Fruit fly (Drosophila melanogaster) whole organism, embryonic: ENCODE results near the gene msn.

ENCODE experiments used
- Adf1 ChIP-seq: fragments of 200-800 bp; sonication (Bioruptor generic); IDR thresholded peaks from 2 replicates; pipeline ENCODE4 v1.3.6; 2022; ENCODE audit warnings: missing biosample characterization, missing genetic modification characterization
- B-H1 ChIP-seq: fragments of 200-800 bp; sonication (Bioruptor generic); IDR thresholded peaks from 3 replicates; pipeline ENCODE4 v1.3.6; 2022; ENCODE audit warnings: missing biosample characterization, missing genetic modification characterization
- BEAF-32 ChIP-seq: fragments of 200-800 bp; sonication (Bioruptor generic); optimal IDR thresholded peaks from 3 replicates; lab custom pipeline; 2017; ENCODE audit warnings: missing biosample characterization, missing genetic modification characterization, mild to moderate bottlenecking, moderate library complexity, missing genetic modification reagents
- C15 ChIP-seq: fragments of 200-800 bp; sonication (Bioruptor generic); IDR thresholded peaks from 3 replicates; pipeline ENCODE4 v1.3.6; 2022; ENCODE audit warnings: missing biosample characterization, missing genetic modification characterization
- CG10147 ChIP-seq: fragments of 200-800 bp; sonication (Bioruptor generic); optimal IDR thresholded peaks from 2 replicates; lab custom pipeline; 2019; ENCODE audit warnings: missing biosample characterization, mild to moderate bottlenecking, missing genetic modification characterization, moderate library complexity
- CG10321 ChIP-seq: fragments of 200-800 bp; sonication (Bioruptor generic); IDR thresholded peaks from 2 replicates; pipeline ENCODE4 v1.3.6; 2022; ENCODE audit warnings: missing biosample characterization, missing genetic modification characterization
- CG12236 ChIP-seq: fragments of 200-800 bp; sonication (Bioruptor generic); optimal IDR thresholded peaks from 2 replicates; lab custom pipeline; 2016; ENCODE audit warnings: missing biosample characterization, missing genetic modification characterization
- CG12769 ChIP-seq: fragments of 200-800 bp; sonication (Bioruptor generic); optimal IDR thresholded peaks from 2 replicates; lab custom pipeline; 2019; ENCODE audit warnings: missing biosample characterization, mild to moderate bottlenecking, missing genetic modification characterization, moderate library complexity
- CG13287 ChIP-seq: fragments of 200-800 bp; sonication (Bioruptor generic); IDR thresholded peaks from 2 replicates; pipeline ENCODE4 v1.3.6; 2022; ENCODE audit warnings: missing biosample characterization, missing genetic modification characterization; ENCODE audit not compliant: partially characterized antibody
- CG13775 ChIP-seq: fragments of 200-800 bp; sonication (Bioruptor generic); optimal IDR thresholded peaks from 3 replicates; lab custom pipeline; 2017; ENCODE audit warnings: missing biosample characterization, mild to moderate bottlenecking, missing genetic modification characterization
- CG15011 ChIP-seq: fragments of 200-800 bp; sonication (Bioruptor generic); optimal IDR thresholded peaks from 3 replicates; lab custom pipeline; 2018; ENCODE audit warnings: missing biosample characterization, mild to moderate bottlenecking, missing genetic modification characterization
- CG15514 ChIP-seq: fragments of 200-800 bp; sonication (Bioruptor generic); optimal IDR thresholded peaks from 3 replicates; lab custom pipeline; 2017; ENCODE audit warnings: missing biosample characterization, missing genetic modification characterization, mild to moderate bottlenecking, moderate library complexity, missing genetic modification reagents
- CG16815 ChIP-seq: fragments of 200-800 bp; sonication (Bioruptor generic); optimal IDR thresholded peaks from 3 replicates; lab custom pipeline; 2017; ENCODE audit warnings: missing biosample characterization, mild to moderate bottlenecking, missing genetic modification characterization
- CG18262 ChIP-seq: fragments of 200-800 bp; optimal IDR thresholded peaks from 3 replicates; lab custom pipeline; 2019; ENCODE audit warnings: missing biosample characterization, mild to moderate bottlenecking, missing genetic modification characterization, moderate library complexity
- CG32772 ChIP-seq: fragments of 200-800 bp; sonication (Bioruptor generic); IDR thresholded peaks from 2 replicates; pipeline ENCODE4 v1.3.6; 2022; ENCODE audit warnings: missing biosample characterization, missing genetic modification characterization
- CG3847 ChIP-seq: fragments of 200-800 bp; sonication (Bioruptor generic); IDR thresholded peaks from 2 replicates; pipeline ENCODE4 v1.3.6; 2022; ENCODE audit warnings: missing biosample characterization, missing genetic modification characterization
- CG4328 ChIP-seq: fragments of 200-800 bp; sonication (Bioruptor generic); optimal IDR thresholded peaks from 3 replicates; lab custom pipeline; 2017; ENCODE audit warnings: missing biosample characterization, missing genetic modification reagents, missing genetic modification characterization
- CG4854 ChIP-seq: fragments of 200-800 bp; sonication (Bioruptor generic); optimal IDR thresholded peaks from 2 replicates; lab custom pipeline; 2016; ENCODE audit warnings: missing biosample characterization, missing genetic modification characterization, inconsistent platforms
- CG6813 ChIP-seq: fragments of 200-800 bp; sonication (Bioruptor generic); optimal IDR thresholded peaks from 2 replicates; lab custom pipeline; 2017; ENCODE audit warnings: missing biosample characterization, missing genetic modification characterization, mild to moderate bottlenecking, moderate library complexity, missing genetic modification reagents
- CG7556 ChIP-seq: fragments of 200-800 bp; sonication (Bioruptor generic); optimal IDR thresholded peaks from 2 replicates; lab custom pipeline; 2017; ENCODE audit warnings: missing biosample characterization, mild to moderate bottlenecking, missing genetic modification characterization
- CG7987 ChIP-seq: fragments of 200-800 bp; sonication (Bioruptor generic); optimal IDR thresholded peaks from 2 replicates; lab custom pipeline; 2018; ENCODE audit warnings: missing biosample characterization, mild to moderate bottlenecking, missing genetic modification characterization, moderate library complexity
- CG8478 ChIP-seq: fragments of >200 bp; optimal IDR thresholded peaks from 2 replicates; lab custom pipeline; 2018
- CG9215 ChIP-seq: fragments of 200-800 bp; sonication (Bioruptor generic); IDR thresholded peaks from 2 replicates; pipeline ENCODE4 v1.3.6; 2022; ENCODE audit warnings: missing biosample characterization, missing genetic modification characterization
- ERR ChIP-seq: fragments of 200-800 bp; sonication (Bioruptor generic); optimal IDR thresholded peaks from 2 replicates; lab custom pipeline; 2016; ENCODE audit warnings: missing biosample characterization, missing genetic modification characterization
- Ets65A ChIP-seq: fragments of 200-800 bp; sonication (Bioruptor generic); peaks from one replicate; lab custom pipeline; 2016; ENCODE audit warnings: missing biosample characterization, missing genetic modification characterization
- Fer2 ChIP-seq: fragments of 200-800 bp; sonication (Bioruptor generic); optimal IDR thresholded peaks from 2 replicates; lab custom pipeline; 2018; ENCODE audit warnings: missing biosample characterization, mild to moderate bottlenecking, missing genetic modification characterization, moderate library complexity
- HLH4C ChIP-seq: fragments of 200-800 bp; sonication (Bioruptor generic); IDR thresholded peaks from 3 replicates; pipeline ENCODE4 v1.3.6; 2022; ENCODE audit warnings: missing biosample characterization, missing genetic modification characterization; ENCODE audit not compliant: partially characterized antibody
- Hmr ChIP-seq: fragments of 200-800 bp; sonication (Bioruptor generic); optimal IDR thresholded peaks from 3 replicates; lab custom pipeline; 2017; ENCODE audit warnings: mild to moderate bottlenecking, missing biosample characterization, missing genetic modification reagents, missing genetic modification characterization
- Hr51 ChIP-seq, 2 experiments: fragments of 200-800 bp; sonication (Bioruptor generic); optimal IDR thresholded peaks; 2 replicates in 1 of 2; 3 replicates in 1 of 2; lab custom pipeline; 2016 to 2018; ENCODE audit warnings: missing biosample characterization in 2 of 2, missing genetic modification characterization in 2 of 2, mild to moderate bottlenecking in 1 of 2, moderate library complexity in 1 of 2
- Med ChIP-seq: fragments of 200-800 bp; sonication (Bioruptor generic); peaks from one replicate; lab custom pipeline; 2016; ENCODE audit warnings: missing biosample characterization, missing genetic modification characterization, mild to moderate bottlenecking, inconsistent platforms, moderate library complexity
- NFAT ChIP-seq: fragments of 200-800 bp; sonication (Bioruptor generic); IDR thresholded peaks from 2 replicates; pipeline ENCODE4 v1.3.6; 2022; ENCODE audit warnings: missing biosample characterization, missing genetic modification characterization
- NfI ChIP-seq: fragments of 200-800 bp; sonication (Bioruptor generic); optimal IDR thresholded peaks from 3 replicates; lab custom pipeline; 2018; ENCODE audit warnings: missing biosample characterization, mild to moderate bottlenecking, missing genetic modification characterization, moderate library complexity
- Optix ChIP-seq: fragments of 200-800 bp; sonication (Bioruptor generic); IDR thresholded peaks from 3 replicates; pipeline ENCODE4 v1.3.6; 2022; ENCODE audit warnings: missing biosample characterization, missing genetic modification characterization
- Ravus ChIP-seq: fragments of 200-800 bp; sonication (Bioruptor generic); IDR thresholded peaks from 2 replicates; pipeline ENCODE4 v1.3.6; 2022; ENCODE audit warnings: missing biosample characterization, missing genetic modification characterization
- Six4 ChIP-seq: fragments of 200-800 bp; sonication (Bioruptor generic); optimal IDR thresholded peaks from 2 replicates; lab custom pipeline; 2016; ENCODE audit warnings: missing biosample characterization, missing genetic modification characterization
- Vsx1 ChIP-seq: fragments of 200-800 bp; sonication (Bioruptor generic); optimal IDR thresholded peaks from 2 replicates; lab custom pipeline; 2017; ENCODE audit warnings: missing biosample characterization, mild to moderate bottlenecking, missing genetic modification characterization, missing genetic modification reagents
- amos ChIP-seq: fragments of 200-800 bp; sonication (Bioruptor generic); IDR thresholded peaks from 2 replicates; pipeline ENCODE4 v1.3.6; 2022; ENCODE audit warnings: missing biosample characterization, missing genetic modification characterization; ENCODE audit not compliant: partially characterized antibody
- disco-r ChIP-seq: fragments of 200-800 bp; sonication (Bioruptor generic); optimal IDR thresholded peaks from 2 replicates; lab custom pipeline; 2016; ENCODE audit warnings: missing biosample characterization, missing genetic modification characterization
- fu2 ChIP-seq: fragments of 200-800 bp; sonication (Bioruptor generic); optimal IDR thresholded peaks from 2 replicates; lab custom pipeline; 2016; ENCODE audit warnings: missing biosample characterization, missing genetic modification characterization
- gcm2 ChIP-seq: fragments of 200-800 bp; sonication (Bioruptor generic); optimal IDR thresholded peaks from 2 replicates; lab custom pipeline; 2016; ENCODE audit warnings: missing biosample characterization, missing genetic modification characterization
- ham ChIP-seq: fragments of 200-800 bp; sonication (Bioruptor generic); IDR thresholded peaks from 2 replicates; pipeline ENCODE4 v1.3.6; 2022; ENCODE audit warnings: missing biosample characterization, missing genetic modification characterization
- hbn ChIP-seq: fragments of 200-800 bp; sonication (Bioruptor generic); IDR thresholded peaks from 2 replicates; pipeline ENCODE4 v1.3.6; 2022; ENCODE audit warnings: missing biosample characterization, missing genetic modification characterization; ENCODE audit not compliant: partially characterized antibody
- knrl ChIP-seq: fragments of 200-800 bp; sonication (Bioruptor generic); IDR thresholded peaks from 3 replicates; pipeline ENCODE4 v1.3.6; 2022; ENCODE audit warnings: missing biosample characterization, missing genetic modification characterization; ENCODE audit not compliant: partially characterized antibody
- lola ChIP-seq, 3 experiments: fragments of >200 bp in 2 of 3; fragments of 200-800 bp in 1 of 3; sonication (Bioruptor generic) in 1 of 3; optimal IDR thresholded peaks; 2 replicates each; lab custom pipeline; 2017 to 2019; ENCODE audit warnings: missing biosample characterization in 3 of 3, missing genetic modification characterization in 3 of 3, mild to moderate bottlenecking in 1 of 3, moderate library complexity in 1 of 3
- mam ChIP-seq: fragments of 200-800 bp; sonication (Bioruptor generic); optimal IDR thresholded peaks from 3 replicates; lab custom pipeline; 2016; ENCODE audit warnings: missing biosample characterization, missing genetic modification characterization
- nmo ChIP-seq: fragments of 200-800 bp; sonication (Bioruptor generic); optimal IDR thresholded peaks from 2 replicates; lab custom pipeline; 2018; ENCODE audit warnings: missing biosample characterization, mild to moderate bottlenecking, missing genetic modification characterization, moderate library complexity
- peb ChIP-seq: fragments of 200-800 bp; sonication (Bioruptor generic); IDR thresholded peaks from 2 replicates; pipeline ENCODE4 v1.3.6; 2022; ENCODE audit warnings: missing biosample characterization, missing genetic modification characterization
- rib ChIP-seq: fragments of 200-800 bp; sonication (Bioruptor generic); IDR thresholded peaks from 2 replicates; pipeline ENCODE4 v1.3.6; 2022; ENCODE audit warnings: missing biosample characterization, missing genetic modification characterization
- run ChIP-seq: fragments of 200-800 bp; sonication (Bioruptor generic); optimal IDR thresholded peaks from 3 replicates; lab custom pipeline; 2018; ENCODE audit warnings: missing biosample characterization, mild to moderate bottlenecking, missing genetic modification characterization
- tgo ChIP-seq: fragments of 200-800 bp; sonication (Bioruptor generic); IDR thresholded peaks from 3 replicates; pipeline ENCODE4 v1.3.6; 2022; ENCODE audit warnings: missing biosample characterization, missing genetic modification characterization

msn gene

dm6 chr3L:2581343-2581825 is 5.0 kb downstream of the msn start (continued):
- TF ChIP-seq NfI (GFP tag; lab: Kevin White, UChicago), result peak; percentile 84
- peak; percentile 81 for TF ChIP-seq Hmr (GFP tag; lab: Kevin White, UChicago)
- peak in 1 of 3 experiments; percentile 89 for TF ChIP-seq lola (GFP tag; optimal IDR thresholded peaks at IDR 0.05; lab: Kevin White, UChicago)
- peak; percentile 61 for TF ChIP-seq tgo
- peak; percentile 69 for TF ChIP-seq Adf1 (GFP tag; lab: Robert Waterston, UW)
- peak; percentile 93 for TF ChIP-seq CG12769 (tag; lab: Kevin White, UChicago)
- TF ChIP-seq nmo (GFP tag; lab: Kevin White, UChicago), result peak; percentile 90
- TF ChIP-seq CG7556 (GFP tag; lab: Kevin White, UChicago), result peak; percentile 86
- peak; percentile 77 for TF ChIP-seq CG10147 (GFP tag; lab: Kevin White, UChicago)
- TF ChIP-seq CG9215, result peak; percentile 70
- peak; percentile 96 for TF ChIP-seq Ets65A (GFP tag; lab: Kevin White, UChicago)
- peak; percentile 85 for TF ChIP-seq CG13775 (GFP tag; lab: Kevin White, UChicago)
- no peak for TF ChIP-seq BEAF-32 (GFP tag; lab: Kevin White, UChicago)
- peak; percentile 97 for TF ChIP-seq Med (GFP tag; lab: Kevin White, UChicago)
- TF ChIP-seq rib (GFP tag; lab: Robert Waterston, UW), result no peak
- TF ChIP-seq CG18262, result peak; percentile 85
- TF ChIP-seq CG32772, result peak; percentile 71
- TF ChIP-seq amos (GFP tag; lab: Robert Waterston, UW), result no peak
- TF ChIP-seq CG6813 (GFP tag; lab: Kevin White, UChicago), result peak; percentile 89
- peak; percentile 9 for TF ChIP-seq CG12236 (GFP tag; lab: Kevin White, UChicago)
- peak; percentile 44 for TF ChIP-seq CG7987 (GFP tag; lab: Kevin White, UChicago)
- TF ChIP-seq disco-r (GFP tag; lab: Kevin White, UChicago), result peak; percentile 55
- no peak for TF ChIP-seq Vsx1 (GFP tag; lab: Kevin White, UChicago)
- peak; percentile 49; the same call in 1 of the 2 replicates for TF ChIP-seq peb (GFP tag; lab: Robert Waterston, UW)
- TF ChIP-seq Ravus, result peak; percentile 59
- TF ChIP-seq ham (GFP tag; lab: Robert Waterston, UW), result peak; percentile 59; the same call in 1 of the 2 replicates
- TF ChIP-seq Six4 (GFP tag; lab: Kevin White, UChicago), result peak; percentile 72
- peak; percentile 80 for TF ChIP-seq mam (GFP tag; lab: Kevin White, UChicago)
- peak; percentile 69 for TF ChIP-seq CG10321 (GFP tag; lab: Robert Waterston, UW)
- TF ChIP-seq CG4854 (GFP tag; lab: Kevin White, UChicago), result peak; percentile 77
- no peak for TF ChIP-seq CG13287
- peak; percentile 59 for TF ChIP-seq NFAT (GFP tag; lab: Robert Waterston, UW)
- peak; percentile 80 for TF ChIP-seq B-H1 (GFP tag; lab: Robert Waterston, UW)
- no peak for TF ChIP-seq C15 (GFP tag; lab: Robert Waterston, UW)
- TF ChIP-seq CG15514 (GFP tag; lab: Kevin White, UChicago), result peak; percentile 76
- no peak for TF ChIP-seq CG8478 (lab: Kevin White, UChicago)
- TF ChIP-seq HLH4C (GFP tag; lab: Robert Waterston, UW), result no peak
- peak; percentile 90 for TF ChIP-seq Optix
- TF ChIP-seq ERR, result peak; percentile 51
- TF ChIP-seq hbn (GFP tag; lab: Robert Waterston, UW), result no peak
- peak; percentile 58 for TF ChIP-seq fu2 (GFP tag; lab: Kevin White, UChicago)
- peak; percentile 13 for TF ChIP-seq Fer2 (tag; lab: Kevin White, UChicago)
- TF ChIP-seq CG3847, result peak; percentile 92
- TF ChIP-seq CG15011 (GFP tag; lab: Kevin White, UChicago), result peak; percentile 73
- peak; percentile 63 to 86 for TF ChIP-seq Hr51 (GFP tag; optimal IDR thresholded peaks at IDR 0.05; lab: Kevin White, UChicago)
- TF ChIP-seq run (tag; lab: Kevin White, UChicago), result peak; percentile 60
- TF ChIP-seq CG16815 (GFP tag; lab: Kevin White, UChicago), result peak; percentile 82
- TF ChIP-seq CG4328 (GFP tag; lab: Kevin White, UChicago), result peak; percentile 45
- TF ChIP-seq knrl, result no peak
- TF ChIP-seq gcm2 (GFP tag; lab: Kevin White, UChicago), result peak; percentile 37
